Comparison of ENCODE assay signal across 6 worm cellular contexts in genomic region chrIV:5820056-5820799, ce11.
TF ChIP-seq lines count a peak whose summit lies in the region.

No protein-coding gene starts in this region.

TF ChIP-seq in whole organism, L1 larva, 84 proteins besides CTCF, POLR2A, EP300 and RAD21:
- TF ChIP-seq fkh-10 (GFP tag; optimal IDR thresholded peaks at IDR 0.05; lab: Kevin White, UChicago), result no peak
- peak; percentile 2 for TF ChIP-seq mep-1 (tag; optimal IDR thresholded peaks at IDR 0.05; lab: Kevin White, UChicago)
- TF ChIP-seq dsc-1 (tag; optimal IDR thresholded peaks at IDR 0.05; lab: Kevin White, UChicago), result peak; percentile 48
- peak; percentile 33 for TF ChIP-seq lin-14 (GFP tag; optimal IDR thresholded peaks at IDR 0.05; lab: Kevin White, UChicago)
- TF ChIP-seq blmp-1 (tag; optimal IDR thresholded peaks at IDR 0.05; lab: Kevin White, UChicago), result peak; percentile 2
- no peak for TF ChIP-seq zag-1 (tag; optimal IDR thresholded peaks at IDR 0.05; lab: Kevin White, UChicago)
- no peak for TF ChIP-seq unc-30 (tag; optimal IDR thresholded peaks at IDR 0.05; lab: Kevin White, UChicago)
- TF ChIP-seq fkh-4 (tag; optimal IDR thresholded peaks at IDR 0.05; lab: Kevin White, UChicago; ENCODE audit: borderline replicate concordance), result no peak
- TF ChIP-seq ceh-82 (tag; optimal IDR thresholded peaks at IDR 0.05; lab: Kevin White, UChicago), result no peak
TF ChIP-seq in whole organism, L1 larva: peak in this region for 4.

TF ChIP-seq in whole organism, L3 larva, 47 proteins besides CTCF, POLR2A, EP300 and RAD21:
- TF ChIP-seq pha-4 (tag; optimal IDR thresholded peaks at IDR 0.05; lab: Kevin White, UChicago) (peak; percentile 16), skn-1 (tag; optimal IDR thresholded peaks at IDR 0.05; lab: Kevin White, UChicago) (no peak), mdl-1 (tag; optimal IDR thresholded peaks at IDR 0.05; lab: Kevin White, UChicago) (no peak), ceh-82 (tag; optimal IDR thresholded peaks at IDR 0.05; lab: Kevin White, UChicago) (no peak), ceh-9 (tag; optimal IDR thresholded peaks at IDR 0.05; lab: Kevin White, UChicago) (no peak)

TF ChIP-seq in whole organism, L4 larva, 104 proteins besides CTCF, POLR2A, EP300 and RAD21:
- no peak for TF ChIP-seq php-3 (GFP tag; IDR thresholded peaks at IDR 0.05; lab: Robert Waterston, UW)
- peak; percentile 94 for TF ChIP-seq aha-1 (tag; lab: Kevin White, UChicago)
- peak in 1 of 2 experiments; percentile 56 for TF ChIP-seq unc-62 (GFP tag; optimal IDR thresholded peaks at IDR 0.05 in 1 of 2; lab: Kevin White, UChicago)
- no peak for TF ChIP-seq unc-62 (tag; optimal IDR thresholded peaks at IDR 0.05; lab: Kevin White, UChicago)
- TF ChIP-seq lim-7 (GFP tag; IDR thresholded peaks at IDR 0.05; lab: Robert Waterston, UW), result no peak
TF ChIP-seq in whole organism, L4 larva: peak in this region for 2.

TF ChIP-seq in whole organism, late embryonic, 69 proteins besides CTCF, POLR2A, EP300 and RAD21:
- no peak for TF ChIP-seq pha-4 (tag; optimal IDR thresholded peaks at IDR 0.05; lab: Kevin White, UChicago)
- TF ChIP-seq pqm-1 (tag; optimal IDR thresholded peaks at IDR 0.05; lab: Kevin White, UChicago), result no peak
- TF ChIP-seq ets-4 (tag; optimal IDR thresholded peaks at IDR 0.05; lab: Kevin White, UChicago), result no peak
- TF ChIP-seq pros-1 (tag; optimal IDR thresholded peaks at IDR 0.05; lab: Kevin White, UChicago), result no peak
- no peak for TF ChIP-seq ceh-30 (tag; optimal IDR thresholded peaks at IDR 0.05; lab: Kevin White, UChicago)
- TF ChIP-seq ceh-48 (tag; optimal IDR thresholded peaks at IDR 0.05; lab: Kevin White, UChicago), result no peak
- TF ChIP-seq C08G9.2 (tag; optimal IDR thresholded peaks at IDR 0.05; lab: Kevin White, UChicago), result no peak
- TF ChIP-seq unc-55 (GFP tag; optimal IDR thresholded peaks at IDR 0.05; lab: Kevin White, UChicago), result peak; percentile 93
- TF ChIP-seq npax-4 (tag; optimal IDR thresholded peaks at IDR 0.05; lab: Kevin White, UChicago), result no peak
- TF ChIP-seq ahr-1 (tag; optimal IDR thresholded peaks at IDR 0.05; lab: Kevin White, UChicago), result no peak
- TF ChIP-seq elt-2 (tag; optimal IDR thresholded peaks at IDR 0.05; lab: Kevin White, UChicago), result no peak
- TF ChIP-seq ceh-18 (tag; optimal IDR thresholded peaks at IDR 0.05; lab: Kevin White, UChicago), result no peak
- TF ChIP-seq rnt-1 (tag; optimal IDR thresholded peaks at IDR 0.05; lab: Kevin White, UChicago), result peak; percentile 27

TF ChIP-seq in whole organism, mixed stage, embryonic, 35 proteins besides CTCF, POLR2A, EP300 and RAD21:
- TF ChIP-seq drap-1 (GFP tag; optimal IDR thresholded peaks at IDR 0.05; lab: Kevin White, UChicago) (no peak), elt-1 (tag; optimal IDR thresholded peaks at IDR 0.05; lab: Kevin White, UChicago; ENCODE audit: borderline replicate concordance, insufficient read depth) (no peak), ztf-11 (tag; optimal IDR thresholded peaks at IDR 0.05; lab: Kevin White, UChicago) (no peak), nhr-12 (tag; optimal IDR thresholded peaks at IDR 0.05; lab: Kevin White, UChicago) (no peak), bed-3 (GFP tag; optimal IDR thresholded peaks at IDR 0.05; lab: Kevin White, UChicago) (no peak), unc-39 (tag; optimal IDR thresholded peaks at IDR 0.05; lab: Kevin White, UChicago) (no peak), ceh-43 (GFP tag; optimal IDR thresholded peaks at IDR 0.05; lab: Kevin White, UChicago) (no peak), hlh-1 (tag; optimal IDR thresholded peaks at IDR 0.05; lab: Kevin White, UChicago) (peak; percentile 92), ces-1 (GFP tag; optimal IDR thresholded peaks at IDR 0.05; lab: Kevin White, UChicago) (no peak), ham-2 (GFP tag; optimal IDR thresholded peaks at IDR 0.05; lab: Kevin White, UChicago) (no peak), nhr-237 (tag; optimal IDR thresholded peaks at IDR 0.05; lab: Kevin White, UChicago) (no peak), sem-2 (GFP tag; optimal IDR thresholded peaks at IDR 0.05; lab: Kevin White, UChicago) (no peak), nhr-2 (tag; optimal IDR thresholded peaks at IDR 0.05; lab: Kevin White, UChicago) (no peak), lin-13 (tag; optimal IDR thresholded peaks at IDR 0.05; lab: Kevin White, UChicago) (no peak), nhr-76 (tag; optimal IDR thresholded peaks at IDR 0.05; lab: Kevin White, UChicago) (no peak), snpc-4 (tag; optimal IDR thresholded peaks at IDR 0.05; lab: Kevin White, UChicago) (no peak), tbx-8 (GFP tag; optimal IDR thresholded peaks at IDR 0.05; lab: Kevin White, UChicago) (no peak), lin-32 (GFP tag; optimal IDR thresholded peaks at IDR 0.05; lab: Kevin White, UChicago) (no peak), pha-4 (tag; optimal IDR thresholded peaks at IDR 0.05; lab: Kevin White, UChicago) (no peak), ceh-83 (GFP tag; optimal IDR thresholded peaks at IDR 0.05; lab: Kevin White, UChicago) (no peak), lsy-2 (tag; optimal IDR thresholded peaks at IDR 0.05; lab: Kevin White, UChicago) (no peak), blmp-1 (tag; optimal IDR thresholded peaks at IDR 0.05; lab: Kevin White, UChicago) (no peak), nhr-28 (tag; optimal IDR thresholded peaks at IDR 0.05; lab: Kevin White, UChicago) (no peak), sptf-1 (tag; optimal IDR thresholded peaks at IDR 0.05; lab: Kevin White, UChicago) (no peak), unc-62 (GFP tag; optimal IDR thresholded peaks at IDR 0.05; lab: Kevin White, UChicago) (peak; percentile 89), unc-120 (tag; optimal IDR thresholded peaks at IDR 0.05; lab: Kevin White, UChicago; ENCODE audit: poor library complexity, severe bottlenecking) (peak; percentile 48)

TF ChIP-seq in whole organism, young adult, 124 proteins besides CTCF, POLR2A, EP300 and RAD21:
- no peak for TF ChIP-seq attf-5 (GFP tag; optimal IDR thresholded peaks at IDR 0.05; lab: Kevin White, UChicago)
- TF ChIP-seq ama-1 (optimal IDR thresholded peaks at IDR 0.05; lab: Kevin White, UChicago), result no peak
- TF ChIP-seq ama-1 (GFP tag; optimal IDR thresholded peaks at IDR 0.05; lab: Kevin White, UChicago), result no peak
- no peak for TF ChIP-seq F57A8.1 (GFP tag; optimal IDR thresholded peaks at IDR 0.05; lab: Kevin White, UChicago)
- no peak for TF ChIP-seq cebp-1 (GFP tag; IDR thresholded peaks at IDR 0.05; lab: Robert Waterston, UW)
- TF ChIP-seq cebp-1 (tag; optimal IDR thresholded peaks at IDR 0.05; lab: Kevin White, UChicago), result peak; percentile 35
- TF ChIP-seq F55B11.4 (tag; optimal IDR thresholded peaks at IDR 0.05; lab: Kevin White, UChicago; ENCODE audit: borderline replicate concordance, insufficient read depth), result no peak
